Fruit fly (Drosophila melanogaster) whole organism: ENCODE data around the gene CG10581.

ENCODE experiments used
- CG8478 ChIP-seq: fragments of >200 bp; optimal IDR thresholded peaks from 2 replicates; lab custom pipeline; 2018; ENCODE audit warnings: inconsistent platforms
- Dll ChIP-seq: fragments of >200 bp; optimal IDR thresholded peaks from 2 replicates; lab custom pipeline; 2017
- EcR ChIP-seq, 2 experiments: fragments of >200 bp; optimal IDR thresholded peaks; 2 replicates each; lab custom pipeline; 2017; ENCODE audit warnings: missing biosample characterization in 2 of 2, missing genetic modification characterization in 2 of 2, missing genetic modification reagents in 2 of 2
- pan ChIP-seq: fragments of >200 bp; optimal IDR thresholded peaks from 2 replicates; lab custom pipeline; 2017
- psq ChIP-seq: fragments of >200 bp; optimal IDR thresholded peaks from 2 replicates; lab custom pipeline; 2017
- usp ChIP-seq: fragments of >200 bp; optimal IDR thresholded peaks from 2 replicates; lab custom pipeline; 2017; ENCODE audit warnings: missing biosample characterization, missing genetic modification characterization, mixed read lengths

CG10581 gene

DNA sequence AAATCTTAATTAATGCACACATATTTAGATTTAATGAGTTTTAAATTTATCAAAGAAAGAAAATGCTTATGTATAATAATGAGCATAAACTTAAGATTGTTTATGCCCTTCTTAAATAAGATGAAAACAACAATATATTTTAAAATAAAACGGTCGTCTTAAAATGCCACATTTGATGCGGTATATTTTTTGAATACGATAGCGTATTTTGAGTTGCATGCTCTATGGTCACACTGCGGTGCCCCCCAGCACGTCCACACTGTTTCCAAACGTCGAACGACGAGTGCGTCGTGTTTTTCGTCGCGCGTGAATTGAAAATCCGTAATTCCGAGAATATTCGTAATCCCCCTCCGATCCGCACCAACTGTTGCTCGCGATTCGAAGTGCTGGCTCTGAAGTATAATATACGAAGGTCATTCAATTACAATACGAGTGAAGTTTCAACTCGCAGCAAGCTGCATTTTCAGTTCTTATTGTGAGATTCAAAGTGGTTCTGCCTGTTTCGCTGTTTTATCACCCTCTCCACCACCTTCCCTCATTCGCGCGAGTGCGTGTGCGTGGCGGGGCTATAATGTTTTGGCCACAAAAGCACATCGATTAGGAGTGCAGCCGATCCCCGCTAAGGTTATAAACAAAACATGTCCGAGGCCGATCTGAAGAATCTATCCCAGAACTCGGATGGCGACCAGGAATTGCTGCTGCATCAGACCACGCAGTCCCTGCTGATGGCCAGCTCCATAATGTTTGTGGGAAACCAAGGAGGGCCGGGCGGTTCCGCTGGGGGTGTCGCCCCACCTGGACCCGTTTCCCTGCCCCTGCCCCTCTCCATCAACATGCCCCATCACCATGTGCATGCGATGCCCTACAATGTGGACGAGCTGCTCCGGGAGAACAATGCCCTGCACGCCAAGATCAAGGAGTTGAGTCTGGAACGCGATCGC lies 548 bp upstream of the CG10581 start, which contains the start of gene siz:
Gene siz (plus strand): TSS at position 255 of the 941 bp plus-strand sequence.
- TF ChIP-seq CG8478 (lab: Kevin White, UChicago) = no peak

DNA sequence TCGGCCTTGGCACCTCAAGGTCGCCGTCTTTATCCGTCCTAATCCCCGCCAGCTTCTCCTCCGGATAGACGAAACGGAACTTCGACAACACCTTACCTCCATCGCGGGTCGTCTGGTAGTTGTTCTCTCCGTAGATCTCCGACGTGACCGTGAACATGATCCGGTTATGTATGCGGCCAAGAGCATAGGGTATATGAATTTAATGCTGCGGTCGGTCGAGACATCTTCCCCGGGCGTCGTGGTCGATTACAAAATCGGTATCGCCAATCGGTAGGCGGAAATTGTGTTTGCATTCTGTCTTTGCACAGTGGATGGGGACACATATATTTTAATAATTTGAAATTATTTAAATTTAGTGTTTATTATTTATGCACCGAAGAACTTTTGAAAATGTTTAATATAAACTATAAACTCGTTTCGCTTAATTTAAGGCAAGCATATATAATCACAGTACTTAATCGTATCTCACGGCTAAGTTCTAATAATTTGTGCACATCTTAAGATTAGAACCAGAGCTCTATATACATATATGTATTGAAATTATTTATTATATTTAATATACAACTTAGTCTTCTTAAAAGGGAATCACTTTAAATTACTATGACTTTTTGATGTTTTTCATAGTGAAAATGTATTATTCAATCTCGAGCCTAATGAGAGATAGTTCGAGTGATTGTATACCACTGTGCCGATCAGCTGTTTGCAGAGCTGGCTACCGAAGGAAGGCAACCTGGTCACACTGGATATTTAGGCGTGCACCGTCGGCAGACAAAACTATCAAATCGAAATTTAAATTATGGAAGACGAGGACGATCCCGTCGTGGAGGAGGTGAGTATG lies 2.7 kb downstream of the CG10581 start, which contains the start of the genes CG10584 and Polr3E:
Gene CG10584 (minus strand): TSS at position 268 of the 838 bp plus-strand sequence.
Gene Polr3E (plus strand): TSS at position 733 of the 838 bp plus-strand sequence.
- TF ChIP-seq Dll (no peak), EcR (GFP tag; optimal IDR thresholded peaks at IDR 0.05; lab: Kevin White, UChicago) (no peak), usp (GFP tag; lab: Kevin White, UChicago) (no peak), psq (lab: Kevin White, UChicago) (no peak), CG8478 (lab: Kevin White, UChicago) (no peak), pan (lab: Kevin White, UChicago) (no peak)

DNA sequence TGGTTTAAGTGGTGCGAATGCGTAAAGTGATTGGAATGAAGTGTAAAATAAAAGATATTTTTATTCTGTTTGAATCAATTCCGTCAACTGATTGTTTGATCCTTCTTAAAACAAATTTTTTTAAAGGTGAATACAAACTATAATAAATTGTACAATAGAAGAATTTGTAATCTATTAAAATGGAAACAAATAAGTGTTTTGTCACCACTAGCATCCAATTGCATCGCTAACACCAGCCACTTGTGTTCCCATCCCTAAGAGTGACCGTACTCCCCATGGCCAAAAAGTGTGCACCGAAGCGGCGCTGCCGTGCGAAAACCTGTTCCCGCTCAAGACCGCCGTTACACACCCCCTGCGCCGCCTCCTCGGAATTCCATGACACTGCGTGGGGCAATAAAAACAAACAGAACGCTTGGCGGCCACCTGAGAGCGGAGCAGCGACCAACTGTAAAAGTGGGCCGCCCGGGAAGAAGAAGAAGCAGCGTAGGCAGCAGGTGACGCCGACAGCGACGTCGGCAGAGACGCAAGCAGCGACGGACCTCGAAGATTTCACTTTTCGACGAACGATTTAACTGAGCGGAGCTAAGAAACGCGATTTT lies 6.2 kb downstream of the CG10581 start, which contains the start of gene Pdss2:
Gene Pdss2 (plus strand): TSS at position 259 of the 599 bp plus-strand sequence.
- no peak for TF ChIP-seq Dll
- TF ChIP-seq usp (GFP tag; lab: Kevin White, UChicago) = no peak
- no peak for TF ChIP-seq CG8478 (lab: Kevin White, UChicago)
- TF ChIP-seq psq (lab: Kevin White, UChicago) = no peak
- TF ChIP-seq EcR (GFP tag; optimal IDR thresholded peaks at IDR 0.05; lab: Kevin White, UChicago) = no peak
- no peak for TF ChIP-seq pan (lab: Kevin White, UChicago)

DNA sequence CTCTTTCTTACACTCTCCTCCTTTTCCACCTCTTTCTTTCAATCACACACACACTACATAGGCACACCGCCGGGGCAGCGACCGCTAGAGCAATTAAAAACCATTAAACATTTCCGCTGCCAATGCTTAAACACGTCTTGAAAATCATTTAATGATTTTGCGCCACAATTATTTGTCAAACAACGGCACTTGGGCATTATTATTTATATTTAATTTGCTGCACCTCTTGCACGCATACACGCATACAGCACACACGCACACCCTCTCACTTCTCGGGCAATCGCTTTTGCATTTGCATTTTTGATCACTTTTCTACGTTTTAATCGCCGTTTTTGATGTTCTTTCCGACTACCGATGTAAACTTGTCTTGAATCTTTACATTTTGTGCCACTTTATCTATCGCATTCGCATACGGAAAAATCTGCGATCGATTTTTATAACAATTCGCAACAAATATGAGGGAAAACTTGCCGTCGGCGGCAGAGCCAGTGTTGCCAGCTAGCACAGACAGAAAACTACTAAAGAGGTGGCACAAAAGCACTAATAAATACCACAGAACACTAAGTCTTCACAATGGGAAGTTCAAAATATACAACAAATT lies 7.0 kb downstream of the CG10581 start, which contains the start of gene skd:
Gene skd (minus strand): TSS at position 518 of the 601 bp plus-strand sequence.
- TF ChIP-seq Dll (no peak), usp (GFP tag; lab: Kevin White, UChicago) (no peak), psq (lab: Kevin White, UChicago) (no peak)

DNA sequence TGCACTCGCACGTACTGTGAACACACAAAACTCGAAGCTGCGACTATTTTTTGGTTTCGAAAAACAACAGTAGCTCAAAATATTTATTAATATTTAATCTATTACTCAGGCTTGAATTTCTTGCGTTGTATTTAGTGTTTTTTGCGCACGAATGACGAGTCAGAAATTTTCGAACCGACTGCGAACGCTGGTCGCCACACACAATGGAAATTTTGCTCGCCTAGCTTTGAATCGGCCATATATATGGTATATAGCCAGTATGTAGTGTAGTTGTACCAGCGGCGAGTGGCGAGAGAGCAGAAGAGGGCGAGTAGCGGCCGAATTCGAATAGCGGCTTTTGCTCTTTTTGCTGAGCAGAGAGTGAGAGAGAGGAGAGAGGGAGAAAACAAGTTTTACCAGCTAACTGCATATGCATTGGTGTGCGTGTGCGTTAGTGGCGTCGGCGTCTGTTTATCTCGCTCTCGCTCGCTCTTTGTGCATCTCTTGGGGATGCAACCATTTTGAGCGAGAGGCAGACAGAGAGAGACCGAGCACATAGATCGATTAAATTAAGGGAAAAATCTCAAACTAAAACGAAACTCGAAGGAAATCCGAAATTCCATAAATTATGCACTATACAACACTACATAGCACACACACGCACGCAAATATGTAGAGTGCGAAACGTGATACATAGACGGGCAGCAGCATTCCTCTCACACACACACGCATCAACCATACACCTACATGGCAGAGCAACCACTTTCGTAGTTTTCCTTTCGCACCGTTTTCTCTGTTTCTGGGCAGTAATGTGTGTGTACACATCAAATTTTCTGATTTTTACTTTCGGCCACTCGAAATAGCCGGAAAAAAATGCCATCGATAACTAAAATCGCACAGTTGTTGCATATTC lies 7.7 kb downstream of the CG10581 start:
- TF ChIP-seq EcR (GFP tag; optimal IDR thresholded peaks at IDR 0.05; lab: Kevin White, UChicago) (no peak), pan (lab: Kevin White, UChicago) (no peak), usp (GFP tag; lab: Kevin White, UChicago) (no peak), psq (lab: Kevin White, UChicago) (no peak), CG8478 (lab: Kevin White, UChicago) (no peak), Dll (peak; percentile 96)

DNA sequence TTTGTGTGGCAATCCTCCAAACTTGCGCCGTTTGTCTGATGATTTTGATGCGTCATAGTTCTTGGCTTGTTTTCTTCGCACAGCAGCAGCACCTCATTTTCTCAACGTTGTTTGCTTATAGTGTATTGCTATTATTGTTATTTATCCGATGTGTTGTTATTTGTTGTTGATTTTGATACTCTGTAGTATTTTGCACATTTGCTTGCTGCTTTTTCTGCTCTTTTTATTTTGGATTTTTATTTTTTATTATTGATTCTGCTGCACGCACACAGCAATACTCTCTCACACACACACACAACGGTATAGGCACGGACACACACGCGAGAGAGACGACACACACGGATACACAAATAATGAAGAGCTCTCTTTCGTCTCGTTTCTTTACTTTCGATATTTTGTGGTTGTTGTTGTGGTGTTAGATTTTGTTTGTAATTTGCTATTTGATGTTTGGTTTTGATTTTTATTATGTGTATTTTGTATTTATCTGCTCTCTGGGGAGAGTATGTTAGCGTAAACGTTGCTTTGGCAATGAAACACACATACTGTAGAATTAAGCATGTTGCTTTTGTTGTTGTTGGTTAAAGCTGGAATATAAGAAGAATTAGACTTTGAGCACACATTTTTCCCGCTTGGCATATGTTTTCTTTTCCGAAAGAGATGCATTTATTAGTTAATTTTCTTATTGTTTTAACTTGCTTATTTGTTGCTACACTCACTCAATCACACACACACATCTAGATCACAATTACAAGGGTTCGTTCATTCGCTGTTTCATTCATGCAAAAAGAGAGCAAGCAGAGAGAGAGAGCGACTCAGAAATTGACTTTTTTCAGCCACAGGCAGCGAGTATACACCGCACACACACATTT lies 8.8 kb downstream of the CG10581 start:
- no peak for TF ChIP-seq psq (lab: Kevin White, UChicago)

DNA sequence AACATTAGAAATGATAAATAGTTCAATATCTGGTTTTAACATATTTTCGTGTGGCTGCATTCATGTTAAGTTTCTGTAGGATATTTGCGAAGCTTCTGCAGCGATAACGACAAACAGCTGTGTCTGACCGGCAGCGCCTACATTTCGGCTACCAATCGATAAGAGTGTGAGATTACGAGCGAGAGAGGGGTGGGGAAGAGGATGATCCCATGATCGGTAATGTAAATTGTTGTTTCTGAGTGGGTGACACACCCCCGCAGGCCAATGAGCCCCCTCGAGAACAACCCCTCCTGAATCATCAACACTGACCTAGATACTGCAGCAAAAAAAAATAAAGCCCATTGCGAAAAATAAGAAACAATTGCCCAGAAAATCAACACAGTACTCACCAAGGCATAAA lies 9.4 kb downstream of the CG10581 start:
- TF ChIP-seq Dll = no peak
- no peak for TF ChIP-seq pan (lab: Kevin White, UChicago)
- no peak for TF ChIP-seq psq (lab: Kevin White, UChicago)
- TF ChIP-seq usp (GFP tag; lab: Kevin White, UChicago) = no peak
- TF ChIP-seq EcR (GFP tag; optimal IDR thresholded peaks at IDR 0.05; lab: Kevin White, UChicago) = no peak
- no peak for TF ChIP-seq CG8478 (lab: Kevin White, UChicago)

DNA sequence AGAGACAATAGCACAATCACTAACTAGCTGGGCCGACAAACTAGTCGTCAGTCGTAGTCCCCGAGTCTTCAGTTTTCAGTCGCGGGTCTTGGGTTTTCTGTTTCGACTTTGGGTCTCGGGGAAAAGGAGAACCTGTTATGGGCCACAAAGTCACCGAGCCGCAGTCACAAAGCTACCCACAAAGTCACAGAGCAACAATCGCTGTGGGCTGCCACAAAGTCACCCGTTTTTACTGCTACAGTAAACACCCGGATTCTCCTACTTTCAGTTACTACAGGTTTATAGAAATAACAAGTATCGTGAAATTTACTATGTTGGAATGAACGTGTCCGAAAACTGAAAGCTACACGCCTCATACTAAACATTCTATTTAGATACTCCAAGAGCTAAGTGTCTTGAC lies 10.2 kb downstream of the CG10581 start:
- TF ChIP-seq Dll (no peak), psq (lab: Kevin White, UChicago) (no peak)

DNA sequence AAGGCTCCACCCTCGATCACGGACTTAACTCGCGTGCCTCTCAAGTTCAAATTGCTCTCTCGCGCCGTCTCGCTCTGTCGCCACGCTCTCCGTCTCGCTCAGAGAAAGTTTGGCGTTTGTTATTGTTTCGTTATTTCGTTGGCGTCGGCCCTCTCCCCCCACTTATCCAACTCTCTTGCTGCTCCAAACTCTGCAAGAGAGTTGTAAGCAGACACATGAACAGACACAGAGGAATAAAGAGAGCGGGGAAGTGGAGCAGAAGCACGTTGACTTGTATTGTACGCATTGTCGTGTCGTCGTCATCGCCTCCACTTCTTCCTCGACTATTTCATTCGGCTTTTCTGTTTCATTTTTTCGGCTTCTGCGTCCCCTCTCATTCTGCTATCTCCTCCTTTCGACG lies 10.6 kb downstream of the CG10581 start:
- TF ChIP-seq pan (lab: Kevin White, UChicago) (no peak), Dll (peak; percentile 89), EcR (GFP tag; optimal IDR thresholded peaks at IDR 0.05; lab: Kevin White, UChicago) (peak in 1 of 2 experiments; percentile 87)

DNA sequence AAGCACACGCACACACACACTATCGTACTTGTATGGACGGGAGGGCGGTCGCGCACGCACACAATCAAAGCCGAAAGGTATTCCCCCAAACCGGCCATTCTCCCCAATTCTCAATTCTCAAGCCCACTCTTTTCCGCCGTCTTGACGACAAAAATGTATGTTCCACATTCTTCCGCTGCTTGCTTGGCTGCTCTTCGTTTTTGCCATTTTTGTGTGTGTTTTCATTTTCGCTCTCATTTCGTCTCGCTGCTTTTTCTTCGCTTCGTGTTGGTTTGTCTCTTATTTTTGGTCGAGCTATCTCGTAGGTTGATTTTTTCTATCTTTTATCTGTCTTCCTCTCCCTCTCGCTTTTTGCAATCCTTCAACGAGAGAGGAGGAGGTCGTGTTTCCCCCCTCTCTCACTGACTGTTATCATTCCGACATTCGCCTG lies 19.5 kb downstream of the CG10581 start:
- TF ChIP-seq EcR (GFP tag; optimal IDR thresholded peaks at IDR 0.05; lab: Kevin White, UChicago) (no peak), pan (lab: Kevin White, UChicago) (no peak), usp (GFP tag; lab: Kevin White, UChicago) (no peak), Dll (no peak), CG8478 (lab: Kevin White, UChicago) (no peak), psq (lab: Kevin White, UChicago) (no peak)
